Fruit fly (Drosophila melanogaster): ENCODE measurements around the gene CG46465.

Gene CG46465

DNA sequence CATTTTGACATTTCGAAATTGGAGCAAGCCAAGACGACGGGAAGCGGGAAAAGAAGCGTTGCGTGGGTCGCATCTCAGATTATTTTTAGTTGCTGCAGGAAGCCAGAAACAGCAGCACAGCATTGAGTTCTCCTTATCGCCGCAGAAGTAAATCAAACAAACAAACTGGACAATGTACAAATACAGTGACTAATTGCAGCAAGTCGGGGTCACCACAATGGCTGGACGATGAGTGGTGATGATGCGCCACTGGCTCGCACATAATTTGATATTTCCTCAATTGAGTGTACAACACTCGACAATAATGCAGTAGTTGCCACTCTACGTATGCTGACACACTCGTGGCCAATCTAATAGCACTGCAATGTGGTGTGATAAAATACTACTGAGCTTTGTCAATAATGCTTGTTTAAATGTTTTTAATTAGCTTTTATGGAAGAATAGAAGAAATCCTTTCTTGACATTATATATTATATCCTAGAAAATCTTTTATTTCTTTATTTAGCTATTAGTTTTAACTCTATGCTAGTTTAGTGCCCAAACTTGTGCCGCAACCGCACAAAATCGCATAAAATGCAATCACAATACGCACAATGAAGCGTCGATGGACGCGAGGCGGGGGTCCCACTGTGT, 10.2 kb upstream of the CG46465 start (continued):
- peak; percentile 26 for TF ChIP-seq CG11762 (GFP tag; optimal IDR thresholded peaks at IDR 0.05; ENCODE audit: insufficient read depth)
- peak; percentile 63 for TF ChIP-seq dac (GFP tag; optimal IDR thresholded peaks at IDR 0.05)
- peak; percentile 65 for TF ChIP-seq Eip75B (GFP tag; optimal IDR thresholded peaks at IDR 0.05)
- TF ChIP-seq CG15336 (GFP tag; IDR thresholded peaks at IDR 0.05): peak; percentile 93
- TF ChIP-seq CG8632 (GFP tag; optimal IDR thresholded peaks at IDR 0.05): peak; percentile 49
- peak; percentile 70 for TF ChIP-seq CG6808 (GFP tag; optimal IDR thresholded peaks at IDR 0.05)
- peak; percentile 34 to 57 for TF ChIP-seq ss (GFP tag; optimal IDR thresholded peaks at IDR 0.05)
- TF ChIP-seq CG10669 (GFP tag; optimal IDR thresholded peaks at IDR 0.05): peak; percentile 57
- TF ChIP-seq svp (GFP tag): peak; percentile 76
- peak; percentile 51 for TF ChIP-seq esn (GFP tag; optimal IDR thresholded peaks at IDR 0.05)
- peak in 1 of 2 experiments; percentile 75 for TF ChIP-seq salr (GFP tag; optimal IDR thresholded peaks at IDR 0.05)
- TF ChIP-seq CG32006 (GFP tag; optimal IDR thresholded peaks at IDR 0.05): peak; percentile 89

DNA sequence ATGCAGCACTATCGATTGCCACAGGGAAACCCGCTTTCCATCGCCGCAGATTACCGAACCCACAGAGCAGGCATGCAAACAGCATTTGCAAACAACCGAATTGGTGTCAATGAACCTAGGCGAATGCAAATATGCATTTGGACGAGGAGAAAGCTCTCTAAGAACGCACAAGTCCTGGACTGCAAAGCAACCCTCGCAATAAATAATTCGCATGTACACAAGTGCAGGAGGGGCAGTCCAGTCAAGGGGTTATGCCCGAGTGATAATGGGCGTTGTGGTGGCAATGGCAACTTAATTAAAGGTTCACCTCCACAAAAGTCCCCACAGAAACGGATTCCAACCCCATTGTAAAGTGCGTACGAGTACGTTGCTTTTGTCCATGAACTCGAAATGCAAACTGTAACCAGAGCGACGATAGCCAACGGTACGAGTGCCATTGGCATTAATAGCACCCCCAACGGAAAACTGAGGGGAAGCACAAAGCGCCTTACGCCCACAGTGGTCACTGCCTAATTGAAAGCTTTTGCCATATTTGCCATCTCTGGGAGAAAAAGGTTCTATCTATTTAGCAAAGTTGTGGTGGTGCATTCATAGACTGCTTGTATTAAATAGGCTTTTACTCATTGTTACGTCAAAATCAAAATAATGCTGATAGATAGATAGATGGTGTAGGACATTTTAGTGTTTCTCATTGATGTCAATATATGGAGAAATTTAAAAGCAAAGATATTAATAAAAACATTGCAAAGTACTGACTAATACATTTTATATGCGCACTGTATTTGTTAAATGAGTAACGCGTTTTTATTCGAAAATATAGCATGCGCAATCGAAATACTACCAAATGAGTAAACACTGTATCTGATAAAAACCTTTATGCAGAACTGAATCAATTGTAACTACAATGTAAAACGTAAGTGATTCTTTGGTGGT, 9.2 kb upstream of the CG46465 start:
- TF ChIP-seq CG32006 (GFP tag; optimal IDR thresholded peaks at IDR 0.05) (peak; percentile 36), topi (GFP tag; optimal IDR thresholded peaks at IDR 0.05) (no peak), vri (GFP tag; optimal IDR thresholded peaks at IDR 0.05) (no peak), CG11294 (GFP tag; IDR thresholded peaks at IDR 0.05) (no peak), CG6792 (GFP tag; optimal IDR thresholded peaks at IDR 0.05) (peak; percentile 5), Sox102F (GFP tag; optimal IDR thresholded peaks at IDR 0.05) (no peak), svp (GFP tag) (peak; percentile 68), CG10631 (GFP tag; optimal IDR thresholded peaks at IDR 0.05) (peak; percentile 34), CG3032 (tag; optimal IDR thresholded peaks at IDR 0.05) (peak; percentile 6), eg (GFP tag; IDR thresholded peaks at IDR 0.05) (no peak), cyc (GFP tag; optimal IDR thresholded peaks at IDR 0.05) (no peak), Gug (GFP tag; IDR thresholded peaks at IDR 0.05) (no peak), Hr4 (GFP tag; optimal IDR thresholded peaks at IDR 0.05) (no peak), CG1621 (tag; optimal IDR thresholded peaks at IDR 0.05) (no peak), esn (GFP tag; optimal IDR thresholded peaks at IDR 0.05) (peak; percentile 52), Ets21C (GFP tag; optimal IDR thresholded peaks at IDR 0.05) (no peak), CG6854 (GFP tag; optimal IDR thresholded peaks at IDR 0.05) (no peak), CG10669 (GFP tag; optimal IDR thresholded peaks at IDR 0.05) (no peak), Eip75B (GFP tag; optimal IDR thresholded peaks at IDR 0.05) (peak; percentile 17), Smox (GFP tag; optimal IDR thresholded peaks at IDR 0.05) (peak; percentile 29), lz (GFP tag; optimal IDR thresholded peaks at IDR 0.05) (peak; percentile 44), CG7368 (GFP tag; optimal IDR thresholded peaks at IDR 0.05) (no peak), Eip78C (GFP tag) (peak; percentile 73), CG3919 (GFP tag; optimal IDR thresholded peaks at IDR 0.05) (no peak), fd59A (GFP tag; optimal IDR thresholded peaks at IDR 0.05) (no peak), pdm3 (GFP tag; optimal IDR thresholded peaks at IDR 0.05) (peak; percentile 33), acj6 (GFP tag; optimal IDR thresholded peaks at IDR 0.05) (peak; percentile 51), CG6163 (GFP tag; IDR thresholded peaks at IDR 0.05) (no peak), CG6808 (GFP tag; optimal IDR thresholded peaks at IDR 0.05) (no peak), Sox15 (GFP tag; optimal IDR thresholded peaks at IDR 0.05) (no peak), Met (GFP tag; optimal IDR thresholded peaks at IDR 0.05) (peak; percentile 42), net (GFP tag; optimal IDR thresholded peaks at IDR 0.05) (no peak), CG8119 (GFP tag; IDR thresholded peaks at IDR 0.05) (0 out of 3 replicates have a peak, but pooled peaks have one; percentile 16), Eip93F (GFP tag; optimal IDR thresholded peaks at IDR 0.05) (no peak), spab (GFP tag; optimal IDR thresholded peaks at IDR 0.05) (no peak), dac (GFP tag; optimal IDR thresholded peaks at IDR 0.05) (no peak), CG11762 (GFP tag; optimal IDR thresholded peaks at IDR 0.05; ENCODE audit: insufficient read depth) (no peak), Ets96B (tag; optimal IDR thresholded peaks at IDR 0.05) (peak; percentile 30), CG34406 (GFP tag; optimal IDR thresholded peaks at IDR 0.05) (peak; percentile 33), CG8319 (GFP tag; optimal IDR thresholded peaks at IDR 0.05) (no peak), CG16779 (tag; optimal IDR thresholded peaks at IDR 0.05) (no peak), Blimp-1 (GFP tag; optimal IDR thresholded peaks at IDR 0.05) (no peak)
